Worm (Caenorhabditis elegans) whole organism, mixed stage, embryonic: Measurements from ENCODE around the gene ttr-8.

ENCODE experiments used
- nhr-2 ChIP-seq: fragments of 150-350 bp; optimal IDR thresholded peaks from 2 replicates; lab custom pipeline; 2014; ENCODE audit warnings: missing biosample characterization, missing genetic modification characterization
- nhr-76 ChIP-seq: sonication (generic microtip); optimal IDR thresholded peaks from 2 replicates; lab custom pipeline; 2017; ENCODE audit warnings: missing biosample characterization, missing genetic modification characterization
- ztf-11 ChIP-seq: fragments of 150-350 bp; optimal IDR thresholded peaks from 2 replicates; lab custom pipeline; 2014; ENCODE audit warnings: missing biosample characterization, missing genetic modification characterization

DNA sequence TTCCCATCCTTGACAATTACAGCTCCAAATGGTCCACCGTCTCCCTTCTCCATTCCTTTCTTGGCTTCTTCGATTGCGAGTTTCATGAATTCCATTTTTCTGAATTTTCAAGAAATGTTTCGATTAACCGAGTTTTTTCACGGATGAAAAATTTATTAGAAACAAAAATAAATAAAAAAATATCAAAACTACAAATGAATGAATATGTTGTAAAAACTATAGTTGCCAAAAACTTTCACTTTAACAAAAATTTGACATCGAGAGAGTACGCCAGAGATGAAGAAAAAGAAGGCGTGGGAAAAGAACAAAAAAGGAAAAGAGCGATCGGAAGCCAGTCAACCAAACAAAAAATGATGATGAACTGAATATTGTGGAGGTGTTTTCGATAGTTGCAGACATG is 17.7 kb upstream of the ttr-8 start, which contains the start of gene R13A5.10:
- no peak for TF ChIP-seq nhr-2
- TF ChIP-seq nhr-76 (tag; lab: Kevin White, UChicago): no peak
- no peak for TF ChIP-seq ztf-11 (tag; lab: Kevin White, UChicago)
